Worm (Caenorhabditis elegans): ENCODE measurements around the gene ins-22.
A peak's percentile ranks its signal among the peaks of the same experiment; 100 is the strongest.

DNA sequence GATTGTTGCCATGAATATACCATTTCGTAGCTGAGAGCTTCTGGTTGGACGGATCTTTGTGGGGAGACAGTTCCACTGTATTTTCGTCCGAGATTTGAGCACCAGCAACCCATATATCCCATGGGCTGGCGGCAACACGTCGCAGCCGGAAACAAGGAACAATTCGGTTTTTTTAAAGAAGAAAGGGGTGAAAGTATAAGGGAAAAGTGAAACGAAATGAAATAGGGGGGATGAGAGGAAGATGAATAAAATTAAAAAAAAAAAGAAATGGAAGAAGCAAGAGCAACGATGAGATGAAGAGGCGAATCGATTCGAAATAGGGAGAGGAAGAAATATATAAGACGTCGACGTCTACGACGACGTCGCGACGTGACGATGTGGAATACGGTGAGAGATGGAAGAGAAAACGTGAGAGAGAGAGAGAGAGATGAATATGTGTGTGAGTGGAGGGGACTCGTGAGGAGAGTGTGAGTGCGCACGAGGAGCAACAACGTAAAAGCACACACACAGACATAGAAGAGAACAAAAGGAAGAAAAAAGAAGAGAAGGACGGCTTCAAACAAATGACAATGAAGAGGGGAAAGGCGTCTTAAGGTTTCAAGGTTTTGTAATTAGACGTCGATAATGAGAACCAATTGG is 9.6 kb upstream of the ins-22 start, which contains the start of gene rgs-1:
- no peak for TF ChIP-seq zag-1 (tag; optimal IDR thresholded peaks at IDR 0.05)
- TF ChIP-seq swsn-7 (tag; optimal IDR thresholded peaks at IDR 0.05): peak; percentile 43
- no peak for TF ChIP-seq egl-27 (tag; optimal IDR thresholded peaks at IDR 0.05)

Data from whole organism, L1 larva.